Worm (Caenorhabditis elegans) whole organism, young adult: ENCODE measurements around the gene nlp-28.

Experiments used
- F55B11.4 ChIP-seq: sonication (generic microtip); optimal IDR thresholded peaks from 2 replicates; lab custom pipeline; 2016; ENCODE audit warnings: missing compliant biosample characterization, missing genetic modification characterization, borderline replicate concordance; ENCODE audit not compliant: insufficient read depth
- K11D2.4 ChIP-seq: fragments of 200-800 bp; sonication (Bioruptor generic); IDR thresholded peaks from 2 replicates; pipeline ENCODE4 v1.3.6; 2022; ENCODE audit warnings: missing genetic modification reagents, missing genetic modification characterization, missing compliant biosample characterization
- Y67H2A.10 ChIP-seq: fragments of 200-800 bp; sonication (Bioruptor generic); conservative IDR thresholded peaks from 2 replicates; pipeline ENCODE4 v1.3.6; 2022; ENCODE audit warnings: missing genetic modification reagents, missing genetic modification characterization, missing compliant biosample characterization
- aptf-3 ChIP-seq: fragments of 200-800 bp; sonication (Bioruptor generic); IDR thresholded peaks from 2 replicates; pipeline ENCODE4 v1.3.6; 2022; ENCODE audit warnings: missing genetic modification characterization, missing compliant biosample characterization
- athp-1 ChIP-seq: sonication (generic microtip); optimal IDR thresholded peaks from 2 replicates; lab custom pipeline; 2017; ENCODE audit warnings: mild to moderate bottlenecking, missing genetic modification characterization, missing compliant biosample characterization
- chd-7 ChIP-seq: sonication (generic microtip); optimal IDR thresholded peaks from 2 replicates; lab custom pipeline; 2016; ENCODE audit warnings: mild to moderate bottlenecking, missing genetic modification characterization, moderate library complexity, missing compliant biosample characterization
- let-526 ChIP-seq: fragments of 200-800 bp; sonication (Bioruptor generic); IDR thresholded peaks from 2 replicates; pipeline ENCODE4 v1.3.6; 2022; ENCODE audit warnings: missing genetic modification reagents, missing genetic modification characterization, missing compliant biosample characterization
- somi-1 ChIP-seq: fragments of 200-800 bp; sonication (Bioruptor generic); optimal IDR thresholded peaks from 2 replicates; lab custom pipeline; 2018; ENCODE audit warnings: mild to moderate bottlenecking, missing genetic modification characterization, missing compliant biosample characterization
- unc-130 ChIP-seq: sonication (generic microtip); optimal IDR thresholded peaks from 2 replicates; lab custom pipeline; 2016; ENCODE audit warnings: missing genetic modification reagents, missing genetic modification characterization, missing compliant biosample characterization
- unc-62 ChIP-seq: fragments of 150-350 bp; optimal IDR thresholded peaks from 2 replicates; lab custom pipeline; 2014; ENCODE audit warnings: missing biosample characterization, missing genetic modification reagents, missing genetic modification characterization

DNA sequence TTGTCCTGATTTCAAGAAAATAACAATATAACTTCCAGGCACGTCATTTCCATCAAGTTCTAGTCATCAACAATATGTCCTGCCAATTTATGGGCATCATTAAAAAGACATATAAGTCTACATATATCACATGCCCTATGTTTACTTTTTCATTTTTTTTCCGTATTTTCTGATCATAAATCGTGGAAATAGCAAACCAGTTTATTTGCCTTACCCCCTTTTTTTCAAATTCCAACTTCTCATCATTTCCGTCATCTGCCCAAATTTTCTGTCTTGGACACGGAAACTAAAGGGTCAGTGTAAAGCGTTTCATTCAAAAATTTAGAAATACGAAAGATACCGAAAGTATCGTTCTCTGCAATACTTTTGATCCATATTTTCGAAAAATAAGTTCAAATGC, 4.6 kb downstream of the nlp-28 start:
- TF ChIP-seq athp-1 (tag; lab: Kevin White, UChicago) (no peak), let-526 (GFP tag; lab: Robert Waterston, UW) (no peak), F55B11.4 (tag; lab: Kevin White, UChicago) (no peak), unc-62 (GFP tag; lab: Kevin White, UChicago) (no peak), K11D2.4 (no peak), unc-130 (no peak), chd-7 (tag; lab: Kevin White, UChicago) (no peak), somi-1 (no peak), aptf-3 (GFP tag; lab: Robert Waterston, UW) (no peak), Y67H2A.10 (GFP tag; lab: Robert Waterston, UW) (no peak)
